Worm (Caenorhabditis elegans) whole organism, young adult: Measurements from ENCODE around the gene elo-5.

Experiments
- C06A6.2 ChIP-seq: fragments of 200-800 bp; sonication (Bioruptor generic); conservative IDR thresholded peaks from 2 replicates; pipeline ENCODE4 v1.3.6; 2022; ENCODE audit warnings: missing genetic modification characterization, missing compliant biosample characterization
- D2030.7 ChIP-seq: fragments of 200-800 bp; sonication (Bioruptor generic); IDR thresholded peaks from 2 replicates; pipeline ENCODE4 v1.3.6; 2022; ENCODE audit warnings: missing genetic modification reagents, missing genetic modification characterization, missing compliant biosample characterization
- F37B4.10 ChIP-seq: fragments of 200-800 bp; sonication (Bioruptor generic); IDR thresholded peaks from 2 replicates; pipeline ENCODE4 v1.3.6; 2022; ENCODE audit warnings: missing genetic modification characterization, missing compliant biosample characterization
- F49E8.2 ChIP-seq: sonication (generic microtip); optimal IDR thresholded peaks from 3 replicates; lab custom pipeline; 2017; ENCODE audit warnings: missing genetic modification characterization, mild to moderate bottlenecking, missing compliant biosample characterization, antibody characterized with exemption, moderate library complexity; ENCODE audit not compliant: insufficient read depth
- K11D2.4 ChIP-seq: fragments of 200-800 bp; sonication (Bioruptor generic); IDR thresholded peaks from 2 replicates; pipeline ENCODE4 v1.3.6; 2022; ENCODE audit warnings: missing genetic modification reagents, missing genetic modification characterization, missing compliant biosample characterization
- T07F8.4 ChIP-seq: sonication (generic microtip); optimal IDR thresholded peaks from 2 replicates; lab custom pipeline; 2016; ENCODE audit warnings: mild to moderate bottlenecking, missing genetic modification characterization, moderate library complexity, missing compliant biosample characterization
- ZK185.1 ChIP-seq: sonication (generic microtip); optimal IDR thresholded peaks from 2 replicates; lab custom pipeline; 2016; ENCODE audit warnings: mild to moderate bottlenecking, missing genetic modification characterization, missing compliant biosample characterization; ENCODE audit not compliant: poor library complexity, severe bottlenecking
- aptf-3 ChIP-seq: fragments of 200-800 bp; sonication (Bioruptor generic); IDR thresholded peaks from 2 replicates; pipeline ENCODE4 v1.3.6; 2022; ENCODE audit warnings: missing genetic modification characterization, missing compliant biosample characterization
- attf-5 ChIP-seq: fragments of 200-800 bp; sonication (Bioruptor generic); optimal IDR thresholded peaks from 2 replicates; lab custom pipeline; 2018; ENCODE audit warnings: mild to moderate bottlenecking, missing genetic modification characterization, missing compliant biosample characterization
- attf-6 ChIP-seq: fragments of 200-800 bp; sonication (Bioruptor generic); IDR thresholded peaks from 2 replicates; pipeline ENCODE4 v1.3.6; 2022; ENCODE audit warnings: missing genetic modification reagents, missing genetic modification characterization, missing compliant biosample characterization
- bed-2 ChIP-seq: fragments of 200-800 bp; sonication (Bioruptor generic); IDR thresholded peaks from 2 replicates; pipeline ENCODE4 v1.3.6; 2022; ENCODE audit warnings: missing genetic modification reagents, missing genetic modification characterization, missing compliant biosample characterization
- cebp-1 ChIP-seq, 2 experiments: fragments of 200-800 bp in 1 of 2; sonication (Bioruptor generic) in 1 of 2; sonication (generic microtip) in 1 of 2; IDR thresholded peaks in 1 of 2; optimal IDR thresholded peaks in 1 of 2; 2 replicates each; pipeline versions ENCODE4 v1.3.6 to Lab custom; 2017 to 2022; ENCODE audit warnings: missing compliant biosample characterization in 2 of 2, missing genetic modification characterization in 2 of 2, mild to moderate bottlenecking in 1 of 2, missing genetic modification reagents in 1 of 2, moderate library complexity in 1 of 2
- cebp-2 ChIP-seq: fragments of 200-800 bp; sonication (Bioruptor generic); IDR thresholded peaks from 2 replicates; pipeline ENCODE4 v1.3.6; 2022; ENCODE audit warnings: missing genetic modification characterization, missing compliant biosample characterization
- ceh-100 ChIP-seq: fragments of 200-800 bp; sonication (Bioruptor generic); IDR thresholded peaks from 2 replicates; pipeline ENCODE4 v1.3.6; 2022; ENCODE audit warnings: missing genetic modification reagents, missing genetic modification characterization, missing compliant biosample characterization
- ceh-27 ChIP-seq: fragments of 200-800 bp; sonication (Bioruptor generic); optimal IDR thresholded peaks from 2 replicates; lab custom pipeline; 2018; ENCODE audit warnings: mild to moderate bottlenecking, missing genetic modification characterization, moderate library complexity, missing compliant biosample characterization
- ceh-40 ChIP-seq: fragments of 200-800 bp; sonication (Bioruptor generic); IDR thresholded peaks from 2 replicates; pipeline ENCODE4 v1.3.6; 2022; ENCODE audit warnings: missing genetic modification characterization, missing compliant biosample characterization
- ceh-58 ChIP-seq: fragments of 200-800 bp; sonication (Bioruptor generic); IDR thresholded peaks from 2 replicates; pipeline ENCODE4 v1.3.6; 2022; ENCODE audit warnings: missing genetic modification characterization, missing compliant biosample characterization
- die-1 ChIP-seq: sonication (generic microtip); optimal IDR thresholded peaks from 2 replicates; lab custom pipeline; 2016; ENCODE audit warnings: missing genotype, mild to moderate bottlenecking, missing genetic modification characterization, missing compliant biosample characterization
- dox-1 ChIP-seq: fragments of 200-800 bp; sonication (Bioruptor generic); IDR thresholded peaks from 2 replicates; pipeline ENCODE4 v1.3.6; 2022; ENCODE audit warnings: missing genetic modification reagents, missing genetic modification characterization, missing compliant biosample characterization
- dpff-1 ChIP-seq: sonication (generic microtip); optimal IDR thresholded peaks from 2 replicates; lab custom pipeline; 2017; ENCODE audit warnings: mild to moderate bottlenecking, missing genetic modification characterization, missing compliant biosample characterization
- dpl-1 ChIP-seq: fragments of 150-350 bp; optimal IDR thresholded peaks from 2 replicates; lab custom pipeline; 2014; ENCODE audit warnings: missing biosample characterization, missing genetic modification reagents, missing genetic modification characterization
- efl-1 ChIP-seq: fragments of 150-350 bp; optimal IDR thresholded peaks from 2 replicates; lab custom pipeline; 2014; ENCODE audit warnings: missing biosample characterization, missing genetic modification reagents, missing genetic modification characterization
- egrh-3 ChIP-seq: fragments of 200-800 bp; sonication (Bioruptor generic); IDR thresholded peaks from 2 replicates; pipeline ENCODE4 v1.3.6; 2022; ENCODE audit warnings: missing genetic modification reagents, missing genetic modification characterization, missing compliant biosample characterization
- ets-4 ChIP-seq: fragments of 200-800 bp; sonication (Bioruptor generic); optimal IDR thresholded peaks from 2 replicates; lab custom pipeline; 2018; ENCODE audit warnings: mild to moderate bottlenecking, missing genetic modification characterization, missing compliant biosample characterization
- him-1 ChIP-seq: sonication (generic microtip); optimal IDR thresholded peaks from 2 replicates; lab custom pipeline; 2016; ENCODE audit warnings: missing genotype, missing genetic modification reagents, missing genetic modification characterization, missing compliant biosample characterization
- hlh-12 ChIP-seq: sonication (generic microtip); optimal IDR thresholded peaks from 2 replicates; lab custom pipeline; 2016; ENCODE audit warnings: missing genetic modification characterization, missing compliant biosample characterization
- hlh-26 ChIP-seq: fragments of 200-800 bp; sonication (Bioruptor generic); conservative IDR thresholded peaks from 2 replicates; pipeline ENCODE4 v1.3.6; 2022; ENCODE audit warnings: missing genetic modification reagents, missing genetic modification characterization, missing compliant biosample characterization
- let-526 ChIP-seq: fragments of 200-800 bp; sonication (Bioruptor generic); IDR thresholded peaks from 2 replicates; pipeline ENCODE4 v1.3.6; 2022; ENCODE audit warnings: missing genetic modification reagents, missing genetic modification characterization, missing compliant biosample characterization
- let-607 ChIP-seq, 2 experiments: fragments of 200-800 bp in 1 of 2; sonication (Bioruptor generic) in 1 of 2; sonication (generic microtip) in 1 of 2; optimal IDR thresholded peaks; 2 replicates each; lab custom pipeline; 2016 to 2018; ENCODE audit warnings: mild to moderate bottlenecking in 2 of 2, missing compliant biosample characterization in 2 of 2, missing genetic modification characterization in 2 of 2, moderate library complexity in 2 of 2, missing genotype in 1 of 2
- lin-40 ChIP-seq: sonication (generic microtip); optimal IDR thresholded peaks from 2 replicates; lab custom pipeline; 2016; ENCODE audit warnings: missing genetic modification characterization, mild to moderate bottlenecking, missing compliant biosample characterization, missing genotype, missing genetic modification reagents
- lir-1 ChIP-seq: fragments of 200-800 bp; sonication (Bioruptor generic); conservative IDR thresholded peaks from 2 replicates; pipeline ENCODE4 v1.3.6; 2022; ENCODE audit warnings: missing genetic modification reagents, missing genetic modification characterization, missing compliant biosample characterization
- madf-6 ChIP-seq: fragments of 200-800 bp; sonication (Bioruptor generic); IDR thresholded peaks from 2 replicates; pipeline ENCODE4 v1.3.6; 2022; ENCODE audit warnings: missing genetic modification reagents, missing genetic modification characterization, missing compliant biosample characterization
- madf-8 ChIP-seq: fragments of 200-800 bp; sonication (Bioruptor generic); conservative IDR thresholded peaks from 2 replicates; pipeline ENCODE4 v1.3.6; 2022; ENCODE audit warnings: missing genetic modification reagents, missing genetic modification characterization, missing compliant biosample characterization
- mes-4 ChIP-seq: sonication (generic microtip); optimal IDR thresholded peaks from 2 replicates; lab custom pipeline; 2016; ENCODE audit warnings: missing genotype, missing genetic modification characterization, missing compliant biosample characterization
- mxl-1 ChIP-seq: sonication (generic microtip); optimal IDR thresholded peaks from 2 replicates; lab custom pipeline; 2016; ENCODE audit warnings: missing genetic modification characterization, missing compliant biosample characterization
- nfya-1 ChIP-seq: sonication (generic microtip); optimal IDR thresholded peaks from 2 replicates; lab custom pipeline; 2017; ENCODE audit warnings: antibody characterized with exemption, missing compliant biosample characterization, missing genetic modification characterization, borderline replicate concordance; ENCODE audit not compliant: insufficient read depth
- nhr-27 ChIP-seq: fragments of 200-800 bp; sonication (Bioruptor generic); optimal IDR thresholded peaks from 2 replicates; lab custom pipeline; 2018; ENCODE audit warnings: mild to moderate bottlenecking, missing genetic modification characterization, moderate library complexity, missing compliant biosample characterization
- rcor-1 ChIP-seq: fragments of 200-800 bp; sonication (Bioruptor generic); IDR thresholded peaks from 2 replicates; pipeline ENCODE4 v1.3.6; 2022; ENCODE audit warnings: missing genetic modification reagents, missing genetic modification characterization, missing compliant biosample characterization
- repo-1 ChIP-seq: sonication (generic microtip); optimal IDR thresholded peaks from 2 replicates; lab custom pipeline; 2017; ENCODE audit warnings: mild to moderate bottlenecking, missing genetic modification characterization, missing compliant biosample characterization
- sea-2 ChIP-seq: fragments of 200-800 bp; sonication (Bioruptor generic); IDR thresholded peaks from 2 replicates; pipeline ENCODE4 v1.3.6; 2022; ENCODE audit warnings: missing genetic modification characterization, missing compliant biosample characterization
- sptf-2 ChIP-seq: fragments of 200-800 bp; sonication (Bioruptor generic); optimal IDR thresholded peaks from 2 replicates; lab custom pipeline; 2018; ENCODE audit warnings: mild to moderate bottlenecking, missing genetic modification characterization, missing compliant biosample characterization
- unc-130 ChIP-seq: sonication (generic microtip); optimal IDR thresholded peaks from 2 replicates; lab custom pipeline; 2016; ENCODE audit warnings: missing genetic modification reagents, missing genetic modification characterization, missing compliant biosample characterization
- unc-62 ChIP-seq: fragments of 150-350 bp; optimal IDR thresholded peaks from 2 replicates; lab custom pipeline; 2014; ENCODE audit warnings: missing biosample characterization, missing genetic modification reagents, missing genetic modification characterization
- zfh-2 ChIP-seq: fragments of 200-800 bp; sonication (Bioruptor generic); conservative IDR thresholded peaks from 2 replicates; pipeline ENCODE4 v1.3.6; 2022; ENCODE audit warnings: missing genetic modification reagents, missing genetic modification characterization, missing compliant biosample characterization
- ztf-6 ChIP-seq: fragments of 200-800 bp; sonication (Bioruptor generic); IDR thresholded peaks from 2 replicates; pipeline ENCODE4 v1.3.6; 2022; ENCODE audit warnings: missing genetic modification reagents, missing genetic modification characterization, missing compliant biosample characterization

elo-5 gene

DNA sequence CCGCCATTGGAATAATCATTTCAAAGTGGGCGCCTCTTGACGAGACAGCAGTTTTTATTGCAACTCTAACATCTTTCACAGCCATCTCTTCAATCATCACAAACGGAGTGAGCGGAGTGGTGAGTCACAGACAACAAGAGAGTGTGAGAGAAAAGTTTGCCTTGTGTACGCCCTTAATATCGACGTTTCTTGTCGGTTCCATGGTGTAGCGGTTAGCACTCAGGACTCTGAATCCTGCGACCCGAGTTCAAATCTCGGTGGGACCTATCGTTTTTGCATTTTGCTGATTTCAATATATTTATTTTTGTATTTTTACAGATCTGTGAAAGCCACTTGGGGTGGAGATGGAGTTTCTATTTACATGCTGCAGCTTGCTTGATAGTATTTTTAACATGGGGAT, 42.4 kb downstream of the elo-5 start (continued):
- TF ChIP-seq cebp-1 (GFP tag; IDR thresholded peaks at IDR 0.05; lab: Robert Waterston, UW): no peak
- no peak for TF ChIP-seq cebp-1 (tag; optimal IDR thresholded peaks at IDR 0.05; lab: Kevin White, UChicago)
- TF ChIP-seq ztf-6 (GFP tag; lab: Robert Waterston, UW): no peak
- no peak for TF ChIP-seq T07F8.4 (tag; lab: Kevin White, UChicago)
- no peak for TF ChIP-seq lir-1
- TF ChIP-seq ceh-58 (GFP tag; lab: Robert Waterston, UW): no peak
- TF ChIP-seq C06A6.2 (GFP tag; lab: Robert Waterston, UW): no peak
- TF ChIP-seq attf-6: peak; percentile 75
- no peak for TF ChIP-seq ceh-27 (GFP tag; lab: Kevin White, UChicago)
- TF ChIP-seq hlh-12 (tag; lab: Kevin White, UChicago): no peak
- TF ChIP-seq repo-1: peak; percentile 35
- TF ChIP-seq unc-130 (GFP tag; lab: Kevin White, UChicago): no peak
- TF ChIP-seq K11D2.4 (GFP tag; lab: Robert Waterston, UW): peak; percentile 69; the same call in 1 of the 2 replicates
- no peak for TF ChIP-seq efl-1 (GFP tag; lab: Kevin White, UChicago)
- no peak for TF ChIP-seq hlh-26
- peak; percentile 43 for TF ChIP-seq lin-40 (tag; lab: Kevin White, UChicago)
- no peak for TF ChIP-seq mes-4 (tag; lab: Kevin White, UChicago)
- no peak for TF ChIP-seq madf-8 (GFP tag; lab: Robert Waterston, UW)
- peak; percentile 87 for TF ChIP-seq ZK185.1
- TF ChIP-seq zfh-2 (GFP tag; lab: Robert Waterston, UW): no peak
- TF ChIP-seq ceh-100 (GFP tag; lab: Robert Waterston, UW): no peak; the same call in 1 of the 2 replicates
- no peak for TF ChIP-seq mxl-1 (tag; lab: Kevin White, UChicago)
- TF ChIP-seq ets-4 (GFP tag; lab: Kevin White, UChicago): no peak
- TF ChIP-seq F49E8.2 (tag; lab: Kevin White, UChicago): no peak
- TF ChIP-seq him-1 (tag; lab: Kevin White, UChicago): peak; percentile 53
- TF ChIP-seq let-607 (tag; optimal IDR thresholded peaks at IDR 0.05; lab: Kevin White, UChicago): peak in 1 of 2 experiments; percentile 45
- no peak for TF ChIP-seq cebp-2
- peak; percentile 81; the same call in 1 of the 2 replicates for TF ChIP-seq let-526
- TF ChIP-seq dox-1: no peak; the same call in 1 of the 2 replicates
- no peak for TF ChIP-seq sptf-2 (GFP tag; lab: Kevin White, UChicago)
- no peak for TF ChIP-seq dpff-1 (tag; lab: Kevin White, UChicago)
- no peak for TF ChIP-seq aptf-3 (GFP tag; lab: Robert Waterston, UW)
- peak; percentile 27 for TF ChIP-seq attf-5 (GFP tag; lab: Kevin White, UChicago)
- no peak for TF ChIP-seq unc-62
- no peak for TF ChIP-seq nhr-27 (tag; lab: Kevin White, UChicago)
- peak; percentile 77 for TF ChIP-seq rcor-1 (GFP tag; lab: Robert Waterston, UW)
- no peak for TF ChIP-seq sea-2
- TF ChIP-seq bed-2: no peak
- peak; percentile 60 for TF ChIP-seq die-1 (tag; lab: Kevin White, UChicago)
- TF ChIP-seq dpl-1 (GFP tag; lab: Kevin White, UChicago): no peak
- TF ChIP-seq ceh-40 (GFP tag; lab: Robert Waterston, UW): no peak
- TF ChIP-seq egrh-3 (GFP tag; lab: Robert Waterston, UW): no peak
- no peak for TF ChIP-seq nfya-1 (tag; lab: Kevin White, UChicago)
- no peak for TF ChIP-seq F37B4.10 (GFP tag; lab: Robert Waterston, UW)
- TF ChIP-seq madf-6: no peak
- TF ChIP-seq D2030.7 (GFP tag; lab: Robert Waterston, UW): no peak
